Worm (Caenorhabditis elegans): Measurements from ENCODE around the gene clc-18.

DNA sequence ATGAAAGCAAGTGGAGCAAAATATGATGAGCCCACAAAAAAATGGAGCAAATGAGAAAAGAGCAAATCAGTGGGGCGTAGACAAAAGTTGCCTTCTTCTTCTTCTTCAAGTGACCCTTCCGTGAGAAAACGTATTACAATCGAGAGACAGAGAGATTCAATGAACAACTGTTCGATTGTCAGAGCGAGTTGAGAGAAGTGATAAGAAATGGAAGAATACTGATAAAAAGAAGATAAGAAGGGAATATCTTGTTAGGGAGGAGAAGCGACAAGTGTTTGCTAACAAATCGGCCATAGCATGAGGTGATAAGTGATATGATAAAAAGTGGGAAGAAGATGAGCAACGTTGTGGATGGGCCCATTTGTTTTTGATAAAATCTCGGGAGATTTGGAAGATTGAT lies 47.5 kb upstream of the clc-18 start:
- peak in 1 of 2 experiments; percentile 72 for TF ChIP-seq unc-62 (GFP tag; optimal IDR thresholded peaks at IDR 0.05 in 1 of 2)
- TF ChIP-seq unc-62 (tag; optimal IDR thresholded peaks at IDR 0.05): no peak
- TF ChIP-seq zag-1 (tag; optimal IDR thresholded peaks at IDR 0.05): no peak
- TF ChIP-seq nhr-6 (tag; optimal IDR thresholded peaks at IDR 0.05): no peak
- TF ChIP-seq ceh-82 (tag; optimal IDR thresholded peaks at IDR 0.05): no peak
- no peak for TF ChIP-seq set-16 (GFP tag; IDR thresholded peaks at IDR 0.05)
- TF ChIP-seq snpc-4 (tag; optimal IDR thresholded peaks at IDR 0.05): no peak

Measured in whole organism, L4 larva.